Worm (Caenorhabditis elegans) whole organism, L4/young adult: ENCODE data around the gene dcr-1.
A peak's percentile ranks its signal among the peaks of the same experiment; 100 is the strongest.

ENCODE experiments used
- W03F9.2 ChIP-seq: fragments of 150-350 bp; optimal IDR thresholded peaks from 2 replicates; lab custom pipeline; 2014; ENCODE audit warnings: missing biosample characterization, missing genetic modification characterization
- dao-5 ChIP-seq: sonication (generic microtip); optimal IDR thresholded peaks from 2 replicates; lab custom pipeline; 2016; ENCODE audit warnings: missing genotype, missing genetic modification characterization, moderate library complexity, missing compliant biosample characterization
- him-1 ChIP-seq: sonication (generic microtip); optimal IDR thresholded peaks from 2 replicates; lab custom pipeline; 2016; ENCODE audit warnings: missing genotype, missing genetic modification reagents, missing genetic modification characterization, missing compliant biosample characterization

Gene dcr-1

ce11 chrIII:8080165-8080738, at the start of gene dcr-1, which contains the start of gene apc-2:
Gene dcr-1 (minus strand): TSS chrIII:8080281.
Gene apc-2 (plus strand): TSS chrIII:8080629.
- TF ChIP-seq him-1 (tag; lab: Kevin White, UChicago) (no peak), W03F9.2 (tag; lab: Kevin White, UChicago) (no peak), dao-5 (no peak)

- TF ChIP-seq dao-5 (no peak), W03F9.2 (tag; lab: Kevin White, UChicago) (no peak), him-1 (tag; lab: Kevin White, UChicago) (no peak)
These were observed 49.1 kb upstream of the dcr-1 start for ce11 chrIII:8129195-8129594.

DNA sequence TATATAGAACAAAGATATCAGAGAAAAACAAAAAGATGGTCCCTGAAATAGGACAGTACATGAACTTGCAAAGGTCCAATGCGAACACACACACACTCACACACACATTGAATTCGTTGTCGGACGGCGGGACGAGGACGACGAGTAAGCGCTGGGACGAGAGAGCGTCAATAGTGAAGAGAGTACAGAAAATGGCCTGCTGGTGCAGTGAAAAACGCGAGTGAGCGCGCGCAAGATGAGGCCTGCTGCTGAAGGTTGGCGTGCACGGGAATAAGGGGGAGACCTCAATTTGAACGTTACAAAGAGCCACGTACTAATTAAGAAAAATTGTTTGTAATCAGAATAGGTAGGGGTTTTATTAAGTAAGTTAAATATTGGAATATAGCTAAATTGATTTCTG, 46.9 kb upstream of the dcr-1 start:
- TF ChIP-seq W03F9.2 (tag; lab: Kevin White, UChicago) = no peak
- no peak for TF ChIP-seq dao-5
- TF ChIP-seq him-1 (tag; lab: Kevin White, UChicago) = no peak

- TF ChIP-seq W03F9.2 (tag; lab: Kevin White, UChicago) (peak; percentile 40), dao-5 (no peak), him-1 (tag; lab: Kevin White, UChicago) (no peak)
These were observed 45.2 kb upstream of the dcr-1 start for ce11 chrIII:8125234-8125633.

- TF ChIP-seq him-1 (tag; lab: Kevin White, UChicago) (no peak), W03F9.2 (tag; lab: Kevin White, UChicago) (peak; percentile 14)
These were observed 44.2 kb upstream of the dcr-1 start for ce11 chrIII:8124323-8124722.

DNA sequence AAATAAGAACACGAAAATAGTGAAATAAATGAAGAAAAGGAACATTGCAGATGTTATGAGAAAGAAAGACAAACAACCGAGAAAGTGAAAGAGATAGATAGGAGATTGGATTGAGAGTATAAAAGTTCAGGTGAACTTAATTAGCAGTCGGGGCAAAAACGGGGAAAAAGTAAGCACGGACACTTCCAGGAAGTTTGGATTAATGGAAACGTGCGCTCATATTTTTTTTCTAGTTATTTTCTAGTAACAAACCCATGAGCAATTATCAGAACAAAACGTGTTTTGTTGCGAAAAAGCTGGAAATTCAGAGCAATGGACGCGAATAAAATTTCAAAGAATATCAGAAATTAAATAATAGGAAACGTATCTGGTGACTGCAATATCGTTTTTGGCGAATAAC, 41.8 kb upstream of the dcr-1 start:
- TF ChIP-seq him-1 (tag; lab: Kevin White, UChicago) = no peak
- no peak for TF ChIP-seq dao-5
- no peak for TF ChIP-seq W03F9.2 (tag; lab: Kevin White, UChicago)

DNA sequence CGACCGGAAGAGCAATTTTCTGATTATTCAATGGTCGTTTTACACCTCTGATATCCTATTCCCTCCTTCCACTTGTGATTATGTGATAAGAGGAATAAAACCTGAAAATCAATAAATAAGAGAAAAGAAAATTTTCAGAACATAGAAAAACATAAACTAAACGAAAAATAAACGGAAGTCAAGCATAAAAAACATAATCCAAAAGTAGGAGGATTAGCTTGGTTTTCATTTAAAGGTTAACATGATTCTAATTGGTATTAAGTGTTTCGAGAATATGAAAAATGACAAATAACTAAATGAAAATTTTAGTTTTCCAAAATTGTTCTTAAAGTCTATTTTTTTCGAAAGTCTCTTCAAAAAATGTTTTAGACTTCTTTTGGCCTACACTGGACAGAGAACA, 41.1 kb upstream of the dcr-1 start, which contains the start of gene gei-8:
gei-8 (minus strand) TSS at position 101 of the 400 bp plus-strand sequence.
- TF ChIP-seq W03F9.2 (tag; lab: Kevin White, UChicago) (no peak), dao-5 (no peak), him-1 (tag; lab: Kevin White, UChicago) (no peak)

- TF ChIP-seq dao-5 = no peak
- TF ChIP-seq him-1 (tag; lab: Kevin White, UChicago) = no peak
- no peak for TF ChIP-seq W03F9.2 (tag; lab: Kevin White, UChicago)
These were observed 37.1 kb upstream of the dcr-1 start for ce11 chrIII:8117155-8117554.

DNA sequence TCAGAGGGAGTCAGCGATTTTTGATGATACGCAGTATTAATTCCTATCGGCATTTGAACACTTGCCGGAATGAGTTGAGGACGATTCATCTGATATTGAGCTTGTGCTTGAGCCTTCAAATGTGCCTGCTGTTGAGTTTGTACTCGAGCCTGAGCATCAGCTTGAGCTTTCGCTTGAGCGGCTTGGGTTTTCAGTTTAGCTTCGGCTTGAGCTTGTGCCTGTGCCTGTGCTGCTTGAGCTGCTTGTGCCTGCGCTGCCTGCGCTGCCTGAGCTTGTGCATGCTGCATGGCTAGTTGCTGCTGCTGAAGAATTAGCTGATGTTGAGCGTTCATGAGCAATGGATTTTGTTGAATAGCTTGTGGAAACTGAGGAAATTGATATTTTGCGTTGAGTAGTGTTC, 35.8 kb upstream of the dcr-1 start:
- TF ChIP-seq him-1 (tag; lab: Kevin White, UChicago) (no peak), dao-5 (no peak), W03F9.2 (tag; lab: Kevin White, UChicago) (no peak)

DNA sequence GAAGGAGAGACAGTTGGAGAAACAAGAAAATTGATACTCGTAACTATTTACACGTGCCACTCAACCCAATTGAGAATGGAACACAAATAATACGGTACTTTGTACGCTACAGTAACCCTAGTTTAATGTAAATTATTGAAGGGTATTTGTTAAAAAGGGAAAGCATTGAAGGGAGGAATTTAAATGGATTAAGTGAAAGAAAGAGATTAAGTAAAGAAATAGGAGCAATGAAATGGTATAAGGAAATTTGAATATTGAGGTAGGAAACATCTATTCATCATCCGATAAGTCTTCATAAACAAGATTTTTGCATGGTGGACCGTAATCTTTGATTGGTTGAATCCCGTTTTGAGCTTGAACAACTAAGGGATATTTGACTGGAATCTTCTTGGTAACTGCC, 31.3 kb upstream of the dcr-1 start:
- TF ChIP-seq W03F9.2 (tag; lab: Kevin White, UChicago) = no peak
- no peak for TF ChIP-seq him-1 (tag; lab: Kevin White, UChicago)
- no peak for TF ChIP-seq dao-5

DNA sequence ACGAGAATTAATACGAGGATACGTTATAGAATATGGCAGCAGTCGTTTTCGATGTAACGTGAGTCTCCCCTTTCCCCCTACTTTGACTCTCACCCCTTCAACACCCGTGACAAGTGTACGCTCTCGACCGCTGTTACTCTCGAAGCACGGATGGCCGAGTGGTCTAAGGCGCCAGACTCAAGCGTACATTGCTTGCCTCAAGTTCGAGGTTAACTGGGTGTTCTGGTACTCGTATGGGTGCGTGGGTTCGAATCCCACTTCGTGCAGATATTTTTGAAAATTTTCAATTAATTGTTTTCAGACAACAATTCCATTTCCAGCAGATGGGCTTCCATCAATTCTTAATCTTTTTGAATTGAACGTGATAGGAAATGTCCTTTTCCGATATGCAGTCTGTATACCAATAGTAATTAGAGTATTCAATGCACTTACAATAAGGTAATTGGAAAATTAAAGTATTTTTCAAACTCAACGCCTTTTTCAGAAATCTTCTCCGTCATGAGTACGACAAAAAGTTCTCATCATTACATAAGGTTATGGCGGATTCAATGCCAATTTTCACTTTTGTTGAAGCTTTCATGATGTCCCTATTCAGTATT, 29.5 kb upstream of the dcr-1 start:
- TF ChIP-seq him-1 (tag; lab: Kevin White, UChicago) = peak; percentile 73
- TF ChIP-seq W03F9.2 (tag; lab: Kevin White, UChicago) = no peak
- peak; percentile 83 for TF ChIP-seq dao-5

- no peak for TF ChIP-seq dao-5
- TF ChIP-seq W03F9.2 (tag; lab: Kevin White, UChicago) = no peak
- TF ChIP-seq him-1 (tag; lab: Kevin White, UChicago) = no peak
These were observed 28.4 kb upstream of the dcr-1 start, which contains the start of gene C14B9.3 for ce11 chrIII:8108490-8108889. Gene C14B9.3 (plus strand): TSS chrIII:8108790.

DNA sequence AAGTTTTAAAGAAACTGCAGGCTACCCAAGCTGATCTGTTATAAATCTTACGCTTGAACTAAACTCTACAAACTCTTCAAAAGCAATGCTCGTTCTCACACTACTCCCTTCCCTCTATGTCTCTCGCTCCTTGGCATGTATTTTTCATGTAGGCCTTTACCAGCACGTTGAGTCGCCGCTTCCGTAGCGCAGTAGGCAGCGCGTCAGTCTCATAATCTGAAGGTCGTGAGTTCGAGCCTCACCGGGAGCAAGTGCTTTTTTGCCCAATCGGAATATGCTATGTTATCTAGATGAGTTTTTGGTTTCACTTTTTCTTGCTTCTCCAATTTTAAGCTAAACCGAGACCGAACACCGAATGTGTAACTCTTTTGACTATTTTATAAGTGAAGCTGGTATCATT, 26.4 kb upstream of the dcr-1 start:
- TF ChIP-seq dao-5 (peak; percentile 41), W03F9.2 (tag; lab: Kevin White, UChicago) (no peak), him-1 (tag; lab: Kevin White, UChicago) (peak; percentile 41)

- no peak for TF ChIP-seq W03F9.2 (tag; lab: Kevin White, UChicago)
These were observed 25.7 kb upstream of the dcr-1 start for ce11 chrIII:8105771-8106170.

ce11 chrIII:8100960-8101359, 20.9 kb upstream of the dcr-1 start, which contains the start of gene plk-1:
Gene plk-1 (plus strand): TSS chrIII:8101348.
- no peak for TF ChIP-seq him-1 (tag; lab: Kevin White, UChicago)
- TF ChIP-seq dao-5 = no peak
- TF ChIP-seq W03F9.2 (tag; lab: Kevin White, UChicago) = peak; percentile 6
